Worm (Caenorhabditis elegans) whole organism, L3 larva: ENCODE measurements around the gene T07C4.3.

Source experiments
- ZK546.5 ChIP-seq: sonication (generic microtip); optimal IDR thresholded peaks from 2 replicates; lab custom pipeline; 2017; ENCODE audit warnings: missing biosample characterization, missing genetic modification characterization
- daf-12 ChIP-seq: fragments of 150-350 bp; optimal IDR thresholded peaks from 2 replicates; lab custom pipeline; 2014; ENCODE audit warnings: missing biosample characterization, missing genetic modification reagents, missing genetic modification characterization
- elt-2 ChIP-seq: sonication (generic microtip); optimal IDR thresholded peaks from 2 replicates; lab custom pipeline; 2016; ENCODE audit warnings: missing genetic modification reagents, mild to moderate bottlenecking, missing genetic modification characterization, missing compliant biosample characterization
- elt-3 ChIP-seq, 3 experiments: fragments of 150-350 bp in 1 of 3; sonication (generic microtip) in 2 of 3; optimal IDR thresholded peaks; 2 replicates in 2 of 3; 4 replicates in 1 of 3; lab custom pipeline; 2014 to 2017; ENCODE audit warnings: missing biosample characterization in 3 of 3, missing genetic modification characterization in 3 of 3
- fos-1 ChIP-seq: fragments of 150-350 bp; optimal IDR thresholded peaks from 2 replicates; lab custom pipeline; 2014; ENCODE audit warnings: missing biosample characterization, missing genetic modification characterization
- nhr-11 ChIP-seq: fragments of 150-350 bp; optimal IDR thresholded peaks from 2 replicates; lab custom pipeline; 2014; ENCODE audit warnings: missing biosample characterization, missing genetic modification characterization
- nhr-237 ChIP-seq: fragments of 150-350 bp; optimal IDR thresholded peaks from 2 replicates; lab custom pipeline; 2014; ENCODE audit warnings: missing biosample characterization, missing genetic modification characterization
- unc-39 ChIP-seq: sonication (generic microtip); optimal IDR thresholded peaks from 4 replicates; lab custom pipeline; 2017; ENCODE audit warnings: missing biosample characterization, missing genetic modification characterization
- ztf-11 ChIP-seq: fragments of 150-350 bp; optimal IDR thresholded peaks from 2 replicates; lab custom pipeline; 2014; ENCODE audit warnings: missing biosample characterization, missing genetic modification characterization

DNA sequence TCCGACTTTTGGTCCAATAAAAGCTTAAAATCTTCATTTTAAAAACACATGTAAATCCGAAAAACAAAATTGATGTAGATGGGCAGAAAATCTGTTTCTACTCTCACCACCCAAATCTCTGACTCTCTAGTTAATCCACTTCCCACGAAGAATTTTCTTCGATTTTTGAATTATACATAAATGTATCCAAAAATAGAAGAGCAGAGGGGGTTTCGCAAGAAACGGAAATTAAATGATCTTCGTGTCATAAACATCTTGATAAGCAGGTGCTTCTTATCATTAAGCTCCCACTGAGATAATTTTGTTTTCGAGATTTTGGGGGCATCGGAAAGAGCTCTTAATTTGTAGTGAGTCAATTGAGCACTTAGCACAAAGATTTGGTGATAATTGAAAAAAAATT lies 37.7 kb downstream of the T07C4.3 start:
- no peak for TF ChIP-seq daf-12 (tag; lab: Kevin White, UChicago)
- TF ChIP-seq fos-1: no peak
- TF ChIP-seq ztf-11 (tag; lab: Kevin White, UChicago): no peak
- TF ChIP-seq nhr-11 (tag; lab: Kevin White, UChicago): no peak
- TF ChIP-seq elt-3 (tag; optimal IDR thresholded peaks at IDR 0.05; lab: Kevin White, UChicago): no peak
- no peak for TF ChIP-seq ZK546.5
- no peak for TF ChIP-seq elt-2 (tag; lab: Kevin White, UChicago)
- TF ChIP-seq unc-39 (tag; lab: Kevin White, UChicago): no peak
- TF ChIP-seq nhr-237: no peak
